Fruit fly (Drosophila melanogaster): ENCODE measurements around the gene CG16824.

DNA sequence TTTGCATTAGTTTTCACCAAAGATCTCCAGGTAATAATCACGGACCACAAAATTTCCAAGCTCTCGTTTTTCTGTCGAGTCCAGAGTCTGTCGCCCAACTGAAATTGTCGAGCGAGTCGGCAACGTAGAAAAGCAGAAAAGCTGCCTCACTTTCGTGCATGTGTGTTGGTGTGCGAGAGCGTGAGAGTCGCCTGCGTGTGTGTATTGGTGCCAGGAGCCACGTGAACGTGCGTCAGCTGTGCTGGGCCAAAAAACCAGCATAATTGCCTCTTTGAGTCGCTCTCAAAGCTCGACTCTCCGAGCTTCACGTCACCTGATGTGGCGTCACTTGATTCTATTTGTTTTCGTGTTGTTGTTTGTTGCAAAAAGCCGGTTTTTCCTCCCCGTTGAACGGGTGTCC, 38.2 kb downstream of the CG16824 start, which contains the start of gene hbt:
- no peak for TF ChIP-seq CG10348 (GFP tag; IDR thresholded peaks at IDR 0.05)
- TF ChIP-seq Snoo (tag; optimal IDR thresholded peaks at IDR 0.05) = no peak
- TF ChIP-seq CG8159 (tag; optimal IDR thresholded peaks at IDR 0.05) = no peak
- TF ChIP-seq CG9948 (tag; optimal IDR thresholded peaks at IDR 0.05) = no peak
- no peak for TF ChIP-seq rn (GFP tag; IDR thresholded peaks at IDR 0.05)
